Worm (Caenorhabditis elegans): ENCODE measurements around the gene nhr-234.
"Not testable (repeated sequence)": the region's sequence is repeated elsewhere in the genome, so short reads cannot be mapped to it uniquely, and the experiment has no call there.

DNA sequence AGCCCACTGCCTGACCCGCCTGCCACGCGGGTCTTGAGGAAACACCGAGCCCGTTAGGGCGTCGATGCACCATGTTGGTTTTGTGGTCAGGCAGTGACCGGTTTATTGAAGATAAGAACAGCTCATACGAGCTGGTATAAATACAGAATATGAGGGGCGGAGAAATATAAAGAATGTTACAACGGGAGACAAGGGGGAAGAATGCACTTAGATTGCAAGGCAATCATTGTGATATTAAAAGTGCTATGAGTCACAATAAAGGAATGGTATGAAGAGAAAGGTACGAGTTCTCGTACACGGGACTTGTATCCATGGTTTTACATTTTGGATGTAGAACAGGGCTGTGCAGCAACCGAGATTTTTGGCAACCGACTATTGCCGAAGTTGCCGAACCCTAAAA is 12.0 kb upstream of the nhr-234 start, which contains the start of gene Y38E10A.14:
- not testable (repeated sequence) for TF ChIP-seq R02D3.7 (tag; optimal IDR thresholded peaks at IDR 0.05); aly-2 (tag; optimal IDR thresholded peaks at IDR 0.05); skn-1 (tag; optimal IDR thresholded peaks at IDR 0.05); snpc-4 (tag; optimal IDR thresholded peaks at IDR 0.05); pqm-1 (tag; optimal IDR thresholded peaks at IDR 0.05); nhr-12 (tag; optimal IDR thresholded peaks at IDR 0.05); nhr-237 (tag; optimal IDR thresholded peaks at IDR 0.05); ceh-9 (tag; optimal IDR thresholded peaks at IDR 0.05); unc-62 (GFP tag; optimal IDR thresholded peaks at IDR 0.05); nfya-1 (tag; optimal IDR thresholded peaks at IDR 0.05; ENCODE audit: insufficient read depth)
